Worm (Caenorhabditis elegans) whole organism, early embryonic: ENCODE data around the gene ndus-8.

Experiments used
- ceh-36 ChIP-seq: sonication (generic microtip); optimal IDR thresholded peaks from 2 replicates; lab custom pipeline; 2016; ENCODE audit warnings: missing genetic modification characterization, inconsistent platforms, missing compliant biosample characterization
- hmbx-1 ChIP-seq: sonication (generic microtip); optimal IDR thresholded peaks from 2 replicates; lab custom pipeline; 2016; ENCODE audit warnings: mild to moderate bottlenecking, missing genetic modification characterization, missing compliant biosample characterization
- scrt-1 ChIP-seq: fragments of 200-800 bp; sonication (Bioruptor generic); IDR thresholded peaks from 2 replicates; pipeline ENCODE4 v1.3.6; 2022; ENCODE audit warnings: missing genetic modification characterization, missing compliant biosample characterization

DNA sequence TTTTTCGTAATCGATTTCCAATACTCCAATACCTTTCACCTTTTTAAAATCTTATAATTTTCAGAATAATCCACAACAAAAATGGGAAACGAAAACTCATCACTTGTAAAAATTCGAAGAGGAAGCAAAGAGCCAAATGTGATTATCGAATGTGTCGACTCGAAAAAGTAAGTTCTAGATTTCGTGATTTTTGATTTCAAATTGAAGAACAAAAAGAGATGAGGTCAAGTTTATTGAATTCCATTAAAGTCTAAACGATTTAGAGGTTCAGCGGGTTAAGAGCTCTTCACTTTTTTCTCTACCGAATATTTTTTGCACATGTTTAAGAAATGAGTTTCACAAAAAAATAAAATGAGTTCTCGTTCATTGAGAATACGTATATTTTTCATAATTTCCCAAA lies 24.9 kb upstream of the ndus-8 start, which contains the start of gene B0361.4:
- no peak for TF ChIP-seq scrt-1
- TF ChIP-seq ceh-36 (tag; lab: Kevin White, UChicago), result no peak
- TF ChIP-seq hmbx-1 (tag; lab: Kevin White, UChicago), result no peak
